Worm (Caenorhabditis elegans) whole organism, mixed stage, embryonic: ENCODE measurements around the gene abt-1.

Experiments
- ceh-43 ChIP-seq: fragments of 200-800 bp; sonication (Bioruptor generic); optimal IDR thresholded peaks from 2 replicates; lab custom pipeline; 2018; ENCODE audit warnings: mild to moderate bottlenecking, missing genetic modification characterization, moderate library complexity, missing compliant biosample characterization
- ces-1 ChIP-seq: fragments of 150-350 bp; optimal IDR thresholded peaks from 2 replicates; lab custom pipeline; 2014; ENCODE audit warnings: missing biosample characterization, missing genetic modification reagents, missing genetic modification characterization
- cnd-1 ChIP-seq: fragments of 200-800 bp; sonication (Bioruptor generic); optimal IDR thresholded peaks from 2 replicates; lab custom pipeline; 2018; ENCODE audit warnings: mild to moderate bottlenecking, missing genetic modification characterization, missing compliant biosample characterization
- elt-1 ChIP-seq: sonication (generic microtip); optimal IDR thresholded peaks from 2 replicates; lab custom pipeline; 2017; ENCODE audit warnings: missing genetic modification characterization, mild to moderate bottlenecking, missing compliant biosample characterization, antibody characterized with exemption, moderate library complexity, borderline replicate concordance; ENCODE audit not compliant: insufficient read depth
- elt-3 ChIP-seq: fragments of 150-350 bp; optimal IDR thresholded peaks from 2 replicates; lab custom pipeline; 2014; ENCODE audit warnings: missing biosample characterization, missing genetic modification characterization
- lin-13 ChIP-seq: fragments of 150-350 bp; optimal IDR thresholded peaks from 2 replicates; lab custom pipeline; 2014; ENCODE audit warnings: missing biosample characterization, missing genetic modification characterization
- mep-1 ChIP-seq: fragments of 150-350 bp; optimal IDR thresholded peaks from 2 replicates; lab custom pipeline; 2017; ENCODE audit warnings: missing biosample characterization, missing genetic modification reagents, missing genetic modification characterization, inconsistent platforms
- nhr-12 ChIP-seq: fragments of 150-350 bp; optimal IDR thresholded peaks from 2 replicates; lab custom pipeline; 2014; ENCODE audit warnings: missing biosample characterization, missing genetic modification characterization
- nhr-237 ChIP-seq: fragments of 150-350 bp; optimal IDR thresholded peaks from 2 replicates; lab custom pipeline; 2014; ENCODE audit warnings: missing biosample characterization, missing genetic modification characterization
- nhr-76 ChIP-seq: sonication (generic microtip); optimal IDR thresholded peaks from 2 replicates; lab custom pipeline; 2017; ENCODE audit warnings: missing biosample characterization, missing genetic modification characterization
- pha-4 ChIP-seq: fragments of 150-350 bp; optimal IDR thresholded peaks from 2 replicates; lab custom pipeline; 2018; ENCODE audit warnings: missing biosample characterization, missing genetic modification reagents, missing genetic modification characterization
- unc-39 ChIP-seq: fragments of 150-350 bp; optimal IDR thresholded peaks from 2 replicates; lab custom pipeline; 2014; ENCODE audit warnings: missing biosample characterization, missing genetic modification characterization
- unc-62 ChIP-seq: fragments of 150-350 bp; optimal IDR thresholded peaks from 2 replicates; lab custom pipeline; 2014; ENCODE audit warnings: missing biosample characterization, missing genetic modification reagents, missing genetic modification characterization
- ztf-11 ChIP-seq: fragments of 150-350 bp; optimal IDR thresholded peaks from 2 replicates; lab custom pipeline; 2014; ENCODE audit warnings: missing biosample characterization, missing genetic modification characterization

- no peak for TF ChIP-seq ces-1 (GFP tag; lab: Kevin White, UChicago)
- TF ChIP-seq pha-4 (tag; lab: Kevin White, UChicago) = no peak
- no peak for TF ChIP-seq lin-13
- TF ChIP-seq nhr-237 (tag; lab: Kevin White, UChicago) = no peak
- no peak for TF ChIP-seq nhr-12 (tag; lab: Kevin White, UChicago)
- TF ChIP-seq ztf-11 (tag; lab: Kevin White, UChicago) = no peak
- TF ChIP-seq nhr-76 (tag; lab: Kevin White, UChicago) = no peak
- no peak for TF ChIP-seq unc-62
- TF ChIP-seq cnd-1 = no peak
- no peak for TF ChIP-seq elt-3 (tag; lab: Kevin White, UChicago)
- TF ChIP-seq unc-39 = no peak
- TF ChIP-seq ceh-43 (GFP tag; lab: Kevin White, UChicago) = no peak
- peak; percentile 72 for TF ChIP-seq elt-1
- no peak for TF ChIP-seq mep-1 (tag; lab: Kevin White, UChicago)
Observed at ce11 chrIV:10252886-10253639, 38.4 kb upstream of the abt-1 start.
